Worm (Caenorhabditis elegans) whole organism, L4 larva: ENCODE results near the gene ecps-2.
A peak's percentile ranks its signal among the peaks of the same experiment; 100 is the strongest.
"Not testable (repeated sequence)": the region's sequence is repeated elsewhere in the genome, so short reads cannot be mapped to it uniquely, and the experiment has no call there.

Experiments used
- D1046.2 ChIP-seq: fragments of 200-800 bp; sonication (Bioruptor generic); IDR thresholded peaks from 2 replicates; pipeline ENCODE4 v1.3.6; 2022; ENCODE audit warnings: missing genetic modification characterization, missing compliant biosample characterization
- F37D6.2 ChIP-seq: sonication (generic microtip); optimal IDR thresholded peaks from 2 replicates; lab custom pipeline; 2016; ENCODE audit warnings: mild to moderate bottlenecking, missing genetic modification characterization, missing compliant biosample characterization
- F44E2.7 ChIP-seq: fragments of 200-800 bp; sonication (Bioruptor generic); IDR thresholded peaks from 2 replicates; pipeline ENCODE4 v2.1.2; 2022; ENCODE audit warnings: missing genetic modification characterization, missing compliant biosample characterization
- F49E8.2 ChIP-seq: sonication (generic microtip); optimal IDR thresholded peaks from 2 replicates; lab custom pipeline; 2016; ENCODE audit warnings: missing compliant biosample characterization, mild to moderate bottlenecking, missing genetic modification characterization, borderline replicate concordance
- T26A8.4 ChIP-seq: fragments of 200-800 bp; sonication (Bioruptor generic); IDR thresholded peaks from 2 replicates; pipeline ENCODE4 v1.3.6; 2022; ENCODE audit warnings: missing genetic modification characterization, missing compliant biosample characterization
- Y48G9A.11 ChIP-seq: fragments of 200-800 bp; sonication (Bioruptor generic); IDR thresholded peaks from 2 replicates; pipeline ENCODE4 v1.3.6; 2022; ENCODE audit warnings: missing genetic modification reagents, missing genetic modification characterization, missing compliant biosample characterization
- ZK337.2 ChIP-seq: fragments of 200-800 bp; sonication (Bioruptor generic); IDR thresholded peaks from 2 replicates; pipeline ENCODE4 v1.3.6; 2022; ENCODE audit warnings: missing genetic modification reagents, missing genetic modification characterization, missing compliant biosample characterization
- arid-1 ChIP-seq: fragments of 200-800 bp; sonication (Bioruptor generic); conservative IDR thresholded peaks from 2 replicates; pipeline ENCODE4 v1.3.6; 2022; ENCODE audit warnings: missing genetic modification reagents, missing genetic modification characterization, missing compliant biosample characterization
- ceh-20 ChIP-seq: fragments of 200-800 bp; sonication (Bioruptor generic); IDR thresholded peaks from 2 replicates; pipeline ENCODE4 v1.3.6; 2022; ENCODE audit warnings: missing genetic modification reagents, missing genetic modification characterization, missing compliant biosample characterization
- ceh-44 ChIP-seq: fragments of 200-800 bp; sonication (Bioruptor generic); IDR thresholded peaks from 2 replicates; pipeline ENCODE4 v1.3.6; 2022; ENCODE audit warnings: missing genetic modification reagents, missing genetic modification characterization, missing compliant biosample characterization
- ces-1 ChIP-seq: fragments of 150-350 bp; sonication (generic microtip); optimal IDR thresholded peaks from 4 replicates; lab custom pipeline; 2014; ENCODE audit warnings: missing biosample characterization, missing genetic modification reagents, missing genetic modification characterization
- ctbp-1 ChIP-seq: fragments of 200-800 bp; sonication (Bioruptor generic); IDR thresholded peaks from 2 replicates; pipeline ENCODE4 v1.3.6; 2022; ENCODE audit warnings: missing genetic modification reagents, missing genetic modification characterization, missing compliant biosample characterization
- dmd-6 ChIP-seq: fragments of 200-800 bp; sonication (Bioruptor generic); IDR thresholded peaks from 2 replicates; pipeline ENCODE4 v1.3.6; 2022; ENCODE audit warnings: missing genetic modification reagents, missing genetic modification characterization, missing compliant biosample characterization
- dmd-9 ChIP-seq: fragments of 200-800 bp; sonication (Bioruptor generic); IDR thresholded peaks from 2 replicates; pipeline ENCODE4 v1.3.6; 2022; ENCODE audit warnings: missing genetic modification reagents, missing genetic modification characterization, missing compliant biosample characterization
- dpl-1 ChIP-seq: fragments of 150-350 bp; optimal IDR thresholded peaks from 2 replicates; lab custom pipeline; 2014; ENCODE audit warnings: missing biosample characterization, missing genetic modification reagents, missing genetic modification characterization
- egl-43 ChIP-seq: fragments of 200-800 bp; sonication (Bioruptor generic); IDR thresholded peaks from 2 replicates; pipeline ENCODE4 v1.3.6; 2022; ENCODE audit warnings: missing genetic modification reagents, missing genetic modification characterization, missing compliant biosample characterization
- fkh-10 ChIP-seq: fragments of 150-350 bp; optimal IDR thresholded peaks from 2 replicates; lab custom pipeline; 2014; ENCODE audit warnings: missing biosample characterization, missing genetic modification reagents, missing genetic modification characterization
- hif-1 ChIP-seq, 2 experiments: sonication (generic microtip); optimal IDR thresholded peaks; 2 replicates each; lab custom pipeline; 2016 to 2017; ENCODE audit warnings: missing compliant biosample characterization in 2 of 2, missing genetic modification characterization in 2 of 2, missing genetic modification reagents in 2 of 2, missing genotype in 2 of 2, mild to moderate bottlenecking in 1 of 2
- hlh-30 ChIP-seq: sonication (generic microtip); optimal IDR thresholded peaks from 2 replicates; lab custom pipeline; 2017; ENCODE audit warnings: antibody characterized with exemption, mild to moderate bottlenecking, missing genetic modification characterization, missing compliant biosample characterization; ENCODE audit not compliant: insufficient read depth
- hmg-1.1 ChIP-seq: fragments of 200-800 bp; sonication (Bioruptor generic); IDR thresholded peaks from 2 replicates; pipeline ENCODE4 v1.3.6; 2022; ENCODE audit warnings: missing genetic modification reagents, missing genetic modification characterization, missing compliant biosample characterization
- lim-7 ChIP-seq: fragments of 200-800 bp; sonication (Bioruptor generic); IDR thresholded peaks from 2 replicates; pipeline ENCODE4 v1.3.6; 2022; ENCODE audit warnings: missing genetic modification characterization, missing compliant biosample characterization
- lin-13 ChIP-seq: fragments of 150-350 bp; optimal IDR thresholded peaks from 2 replicates; lab custom pipeline; 2014; ENCODE audit warnings: missing biosample characterization, missing genetic modification reagents, missing genetic modification characterization
- lin-38 ChIP-seq: fragments of 200-800 bp; sonication (Bioruptor generic); IDR thresholded peaks from 2 replicates; pipeline ENCODE4 v1.3.6; 2022; ENCODE audit warnings: missing genetic modification reagents, missing genetic modification characterization, missing compliant biosample characterization
- lsy-2 ChIP-seq, 2 experiments: fragments of 150-350 bp in 1 of 2; sonication (generic microtip) in 1 of 2; optimal IDR thresholded peaks; 2 replicates each; lab custom pipeline; 2014 to 2017; ENCODE audit warnings: missing biosample characterization in 2 of 2, missing genetic modification characterization in 2 of 2
- madf-9 ChIP-seq: fragments of 200-800 bp; sonication (Bioruptor generic); conservative IDR thresholded peaks from 2 replicates; pipeline ENCODE4 v1.3.6; 2022; ENCODE audit warnings: missing genetic modification reagents, missing genetic modification characterization, missing compliant biosample characterization
- mep-1 ChIP-seq: fragments of 150-350 bp; sonication (generic microtip); optimal IDR thresholded peaks from 3 replicates; lab custom pipeline; 2014; ENCODE audit warnings: missing biosample characterization, missing genetic modification characterization
- mes-2 ChIP-seq: sonication (generic microtip); optimal IDR thresholded peaks from 2 replicates; lab custom pipeline; 2016; ENCODE audit warnings: missing genotype, mild to moderate bottlenecking, missing genetic modification characterization, missing compliant biosample characterization; ENCODE audit not compliant: poor library complexity, severe bottlenecking
- nhr-11 ChIP-seq: fragments of 150-350 bp; optimal IDR thresholded peaks from 2 replicates; lab custom pipeline; 2014; ENCODE audit warnings: missing biosample characterization, missing genetic modification characterization
- rbr-2 ChIP-seq: sonication (generic microtip); optimal IDR thresholded peaks from 2 replicates; lab custom pipeline; 2016; ENCODE audit warnings: missing genotype, missing genetic modification characterization, missing compliant biosample characterization
- spr-3 ChIP-seq: fragments of 200-800 bp; sonication (Bioruptor generic); optimal IDR thresholded peaks from 2 replicates; lab custom pipeline; 2018; ENCODE audit warnings: mild to moderate bottlenecking, missing genetic modification characterization, missing compliant biosample characterization
- tra-1 ChIP-seq: fragments of 200-800 bp; sonication (Bioruptor generic); IDR thresholded peaks from 2 replicates; pipeline ENCODE4 v1.3.6; 2022; ENCODE audit warnings: missing genetic modification reagents, missing genetic modification characterization, missing compliant biosample characterization
- unc-130 ChIP-seq: sonication (generic microtip); optimal IDR thresholded peaks from 2 replicates; lab custom pipeline; 2016; ENCODE audit warnings: missing genetic modification reagents, missing genetic modification characterization, missing compliant biosample characterization
- unc-62 ChIP-seq, 3 experiments: fragments of 150-350 bp in 1 of 3; sonication (generic microtip); optimal IDR thresholded peaks in 2 of 3; peaks in 1 of 3; 1 replicate in 1 of 3; 2 replicates in 2 of 3; lab custom pipeline; 2014 to 2017; ENCODE audit warnings: missing biosample characterization in 3 of 3, missing genetic modification characterization in 3 of 3, missing genetic modification reagents in 3 of 3, missing genotype in 1 of 3
- vab-7 ChIP-seq: fragments of 200-800 bp; sonication (Bioruptor generic); IDR thresholded peaks from 2 replicates; pipeline ENCODE4 v1.3.6; 2022; ENCODE audit warnings: missing genetic modification reagents, missing genetic modification characterization, missing compliant biosample characterization
- ztf-11 ChIP-seq: fragments of 150-350 bp; optimal IDR thresholded peaks from 2 replicates; lab custom pipeline; 2014; ENCODE audit warnings: missing biosample characterization, missing genetic modification characterization

The ecps-2 gene

DNA sequence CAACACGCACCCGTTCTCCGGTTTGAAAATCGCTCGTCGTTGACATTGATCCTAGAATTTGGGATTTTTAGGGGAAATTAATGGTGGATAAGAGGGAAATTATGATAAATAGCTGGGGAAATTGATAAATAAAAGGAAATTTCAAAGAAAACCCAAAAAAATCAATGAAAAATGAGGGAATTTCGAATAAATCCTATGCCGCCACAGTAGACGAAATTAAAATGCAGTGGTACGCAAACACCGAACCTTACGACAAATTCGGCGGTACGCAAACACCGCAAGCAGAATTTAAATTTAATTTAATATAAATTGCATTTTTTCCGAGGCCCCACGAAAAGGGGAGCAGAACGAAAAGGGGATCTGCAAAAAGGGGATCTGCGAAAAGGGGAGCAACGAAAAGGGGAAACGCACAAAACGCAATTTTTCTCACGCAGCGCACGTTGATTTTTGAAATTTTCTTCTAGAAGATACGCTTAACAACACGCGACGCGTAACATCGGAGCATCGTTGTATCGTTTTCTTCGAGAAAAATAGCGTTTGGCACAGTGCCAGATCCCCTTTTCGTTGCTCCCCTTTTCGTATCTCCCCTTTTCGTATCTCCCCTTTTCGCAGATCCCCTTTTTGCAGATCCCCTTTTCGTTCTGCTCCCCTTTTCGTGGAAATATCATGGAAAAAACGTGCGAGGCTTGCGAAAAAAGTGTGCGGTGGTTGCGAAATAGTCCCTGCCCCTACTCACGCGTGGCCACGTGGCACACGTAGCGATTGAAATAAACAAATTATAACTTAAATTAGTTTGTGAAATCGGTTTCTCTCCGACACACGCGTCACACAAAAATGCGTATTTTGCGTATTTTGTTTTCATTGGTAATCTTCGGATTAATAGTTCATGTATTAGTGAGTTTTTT is 6.7 kb upstream of the ecps-2 start, which contains the start of the genes smrd-1 and enu-3.1:
TSS of gene smrd-1 (minus strand) at position 51 of the 905 bp plus-strand sequence.
TSS of gene enu-3.1 (plus strand) at position 339 of the 905 bp plus-strand sequence.
- TF ChIP-seq tra-1 (0 out of 2 replicates have a peak, but pooled peaks have one; percentile 10), ctbp-1 (GFP tag; lab: Robert Waterston, UW) (peak; percentile 81), lin-38 (peak; percentile 89), nhr-11 (tag; lab: Kevin White, UChicago) (peak; percentile 10), lim-7 (GFP tag; lab: Robert Waterston, UW) (peak; percentile 62; the same call in 1 of the 2 replicates), arid-1 (GFP tag; lab: Robert Waterston, UW) (peak; percentile 66; the same call in 1 of the 2 replicates), hif-1 (tag; optimal IDR thresholded peaks at IDR 0.05; lab: Kevin White, UChicago) (peak in 1 of 2 experiments; percentile 53), ceh-44 (GFP tag; lab: Robert Waterston, UW) (peak; percentile 83), lsy-2 (tag; optimal IDR thresholded peaks at IDR 0.05; lab: Kevin White, UChicago) (peak in 1 of 2 experiments; percentile 72), mep-1 (tag; lab: Kevin White, UChicago) (peak; percentile 65), lin-13 (GFP tag; lab: Kevin White, UChicago) (peak; percentile 4), hlh-30 (tag; lab: Kevin White, UChicago) (peak; percentile 39), madf-9 (peak; percentile 70), ceh-20 (GFP tag; lab: Robert Waterston, UW) (peak; percentile 58), Y48G9A.11 (GFP tag; lab: Robert Waterston, UW) (peak; percentile 57; the same call in 1 of the 2 replicates), dmd-9 (GFP tag; lab: Robert Waterston, UW) (0 out of 2 replicates have a peak, but pooled peaks have one; percentile 54), fkh-10 (peak; percentile 8), dpl-1 (GFP tag; lab: Kevin White, UChicago) (peak; percentile 62), T26A8.4 (peak; percentile 30; the same call in 1 of the 2 replicates), D1046.2 (GFP tag; lab: Robert Waterston, UW) (0 out of 2 replicates have a peak, but pooled peaks have one; percentile 66), egl-43 (GFP tag; lab: Robert Waterston, UW) (peak; percentile 20; the same call in 1 of the 2 replicates), vab-7 (GFP tag; lab: Robert Waterston, UW) (peak; percentile 76), ZK337.2 (0 out of 2 replicates have a peak, but pooled peaks have one; percentile 46), unc-130 (GFP tag; lab: Kevin White, UChicago) (peak; percentile 49), dmd-6 (GFP tag; lab: Robert Waterston, UW) (peak; percentile 47), rbr-2 (tag; lab: Kevin White, UChicago) (peak; percentile 72), F37D6.2 (tag; lab: Kevin White, UChicago) (peak; percentile 82), hmg-1.1 (GFP tag; lab: Robert Waterston, UW) (peak; percentile 73), unc-62 (GFP tag; optimal IDR thresholded peaks at IDR 0.05 in 1 of 2; lab: Kevin White, UChicago) (peak in 1 of 2 experiments; percentile 17), F49E8.2 (peak; percentile 17), ces-1 (GFP tag; lab: Kevin White, UChicago) (peak; percentile 94), mes-2 (tag; lab: Kevin White, UChicago) (peak; percentile 94)
- TF ChIP-seq unc-62 (tag; optimal IDR thresholded peaks at IDR 0.05; lab: Kevin White, UChicago): not testable (repeated sequence)

DNA sequence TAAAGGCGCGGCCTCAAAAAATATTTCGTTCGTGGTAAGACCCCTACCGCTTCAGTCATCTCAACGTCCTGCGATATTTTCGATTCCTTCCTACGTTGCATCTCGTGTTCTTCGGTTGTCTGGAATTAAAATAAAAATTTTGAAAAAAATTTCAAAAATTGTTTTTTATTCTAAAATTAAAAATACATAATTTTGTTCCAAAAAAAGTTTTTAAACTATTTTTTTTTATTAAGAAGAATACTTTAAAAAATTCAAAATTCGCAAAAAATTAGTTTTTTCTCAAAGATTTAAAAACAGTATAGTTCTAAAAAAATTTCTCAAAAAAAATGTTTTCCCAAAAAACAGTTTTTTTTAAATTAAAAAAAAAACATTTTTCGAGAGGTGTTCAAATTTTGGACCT is 4.1 kb upstream of the ecps-2 start, which contains the start of gene H04D03.6:
TSS of gene H04D03.6 (minus strand) at position 101 of the 400 bp plus-strand sequence.
- not testable (repeated sequence) for TF ChIP-seq F44E2.7 (GFP tag; lab: Robert Waterston, UW); spr-3 (GFP tag; lab: Kevin White, UChicago); ztf-11
- TF ChIP-seq, all 104 proteins: peak for 0; not testable (repeated sequence) for 104
